Fruit fly (Drosophila melanogaster) whole organism, embryonic: Measurements from ENCODE around the gene dah.
A peak's percentile ranks its signal among the peaks of the same experiment; 100 is the strongest.

Source experiments
- Adf1 ChIP-seq: fragments of 200-800 bp; sonication (Bioruptor generic); IDR thresholded peaks from 2 replicates; pipeline ENCODE4 v1.3.6; 2022; ENCODE audit warnings: missing biosample characterization, missing genetic modification characterization
- BEAF-32 ChIP-seq: fragments of 200-800 bp; sonication (Bioruptor generic); optimal IDR thresholded peaks from 3 replicates; lab custom pipeline; 2017; ENCODE audit warnings: missing biosample characterization, missing genetic modification characterization, mild to moderate bottlenecking, moderate library complexity, missing genetic modification reagents
- Blimp-1 ChIP-seq: fragments of 200-800 bp; sonication (Bioruptor generic); optimal IDR thresholded peaks from 3 replicates; lab custom pipeline; 2018; ENCODE audit warnings: missing biosample characterization, missing genetic modification characterization, mild to moderate bottlenecking, moderate library complexity, missing genetic modification reagents
- BtbVII ChIP-seq: fragments of 200-800 bp; sonication (Bioruptor generic); optimal IDR thresholded peaks from 3 replicates; lab custom pipeline; 2017; ENCODE audit warnings: missing biosample characterization, mild to moderate bottlenecking, missing genetic modification characterization
- CG10274 ChIP-seq: fragments of 200-800 bp; sonication (Bioruptor generic); optimal IDR thresholded peaks from 3 replicates; lab custom pipeline; 2017; ENCODE audit warnings: missing biosample characterization, mild to moderate bottlenecking, missing genetic modification characterization
- CG12744 ChIP-seq: fragments of 200-800 bp; sonication (Bioruptor generic); optimal IDR thresholded peaks from 2 replicates; lab custom pipeline; 2016; ENCODE audit warnings: missing biosample characterization, missing genetic modification characterization
- CG13624 ChIP-seq: fragments of 200-800 bp; sonication (Bioruptor generic); optimal IDR thresholded peaks from 2 replicates; lab custom pipeline; 2016; ENCODE audit warnings: missing biosample characterization, missing genetic modification characterization
- CG14710 ChIP-seq: fragments of 200-800 bp; sonication (Bioruptor generic); optimal IDR thresholded peaks from 3 replicates; lab custom pipeline; 2019; ENCODE audit warnings: missing biosample characterization, mild to moderate bottlenecking, missing genetic modification characterization, moderate library complexity
- CG1602 ChIP-seq: fragments of 200-800 bp; sonication (Bioruptor generic); optimal IDR thresholded peaks from 3 replicates; lab custom pipeline; 2016; ENCODE audit warnings: missing biosample characterization, missing genetic modification characterization
- CG17829 ChIP-seq: fragments of 200-800 bp; optimal IDR thresholded peaks from 2 replicates; lab custom pipeline; 2019; ENCODE audit warnings: missing biosample characterization, mild to moderate bottlenecking, missing genetic modification characterization, moderate library complexity
- CG17912 ChIP-seq: fragments of 200-800 bp; sonication (Bioruptor generic); optimal IDR thresholded peaks from 2 replicates; lab custom pipeline; 2018; ENCODE audit warnings: missing biosample characterization, mild to moderate bottlenecking, missing genetic modification characterization
- CG18599 ChIP-seq: fragments of 200-800 bp; sonication (Bioruptor generic); optimal IDR thresholded peaks from 3 replicates; lab custom pipeline; 2017; ENCODE audit warnings: missing biosample characterization, missing genetic modification characterization, mild to moderate bottlenecking, moderate library complexity, missing genetic modification reagents
- CG2199 ChIP-seq: fragments of 200-800 bp; sonication (Bioruptor generic); IDR thresholded peaks from 3 replicates; pipeline ENCODE4 v1.3.6; 2022; ENCODE audit warnings: missing biosample characterization, missing genetic modification characterization
- CG3163 ChIP-seq: fragments of 200-800 bp; sonication (Bioruptor generic); optimal IDR thresholded peaks from 3 replicates; lab custom pipeline; 2016; ENCODE audit warnings: missing biosample characterization, missing genetic modification characterization
- CG6854 ChIP-seq: fragments of 200-800 bp; sonication (Bioruptor generic); optimal IDR thresholded peaks from 3 replicates; lab custom pipeline; 2017; ENCODE audit warnings: missing biosample characterization, mild to moderate bottlenecking, missing genetic modification characterization
- CG7987 ChIP-seq: fragments of 200-800 bp; sonication (Bioruptor generic); optimal IDR thresholded peaks from 2 replicates; lab custom pipeline; 2018; ENCODE audit warnings: missing biosample characterization, mild to moderate bottlenecking, missing genetic modification characterization, moderate library complexity
- CG8290 ChIP-seq, 3 experiments: fragments of 200-800 bp; sonication (Bioruptor generic); optimal IDR thresholded peaks; 2 replicates each; lab custom pipeline; 2016 to 2019; ENCODE audit warnings: missing biosample characterization in 3 of 3, missing genetic modification characterization in 3 of 3, mild to moderate bottlenecking in 2 of 3, moderate library complexity in 1 of 3
- CG9797 ChIP-seq: fragments of 200-800 bp; sonication (Bioruptor generic); optimal IDR thresholded peaks from 3 replicates; lab custom pipeline; 2018; ENCODE audit warnings: missing biosample characterization, mild to moderate bottlenecking, missing genetic modification characterization
- Chrac-16 ChIP-seq: fragments of 200-800 bp; sonication (Bioruptor generic); optimal IDR thresholded peaks from 3 replicates; lab custom pipeline; 2016; ENCODE audit warnings: missing biosample characterization, missing genetic modification characterization
- CoRest ChIP-seq: fragments of 200-800 bp; sonication (Bioruptor generic); optimal IDR thresholded peaks from 3 replicates; lab custom pipeline; 2018; ENCODE audit warnings: missing biosample characterization, mild to moderate bottlenecking, missing genetic modification characterization, moderate library complexity
- Dek ChIP-seq: fragments of 200-800 bp; sonication (Bioruptor generic); optimal IDR thresholded peaks from 3 replicates; lab custom pipeline; 2019; ENCODE audit warnings: missing biosample characterization, mild to moderate bottlenecking, missing genetic modification characterization, moderate library complexity
- Dip3 ChIP-seq: fragments of 200-800 bp; sonication (Bioruptor generic); optimal IDR thresholded peaks from 3 replicates; lab custom pipeline; 2016; ENCODE audit warnings: missing biosample characterization, missing genetic modification characterization
- Drgx ChIP-seq: fragments of 200-800 bp; sonication (Bioruptor generic); IDR thresholded peaks from 2 replicates; pipeline ENCODE4 v1.3.6; 2022; ENCODE audit warnings: missing biosample characterization, missing genetic modification characterization
- ERR ChIP-seq: fragments of 200-800 bp; sonication (Bioruptor generic); optimal IDR thresholded peaks from 2 replicates; lab custom pipeline; 2016; ENCODE audit warnings: missing biosample characterization, missing genetic modification characterization
- HLH54F ChIP-seq: fragments of 200-800 bp; sonication (Bioruptor generic); optimal IDR thresholded peaks from 3 replicates; lab custom pipeline; 2016; ENCODE audit warnings: missing biosample characterization, missing genetic modification characterization
- Hr3 ChIP-seq: fragments of 200-800 bp; sonication (Bioruptor generic); optimal IDR thresholded peaks from 3 replicates; lab custom pipeline; 2016; ENCODE audit warnings: missing biosample characterization, missing genetic modification characterization
- Lpt ChIP-seq: fragments of >200 bp; optimal IDR thresholded peaks from 2 replicates; lab custom pipeline; 2018; ENCODE audit warnings: missing biosample characterization, missing genetic modification characterization
- Meics ChIP-seq: fragments of 200-800 bp; sonication (Bioruptor generic); optimal IDR thresholded peaks from 2 replicates; lab custom pipeline; 2017; ENCODE audit warnings: missing biosample characterization, mild to moderate bottlenecking, missing genetic modification characterization
- NFAT ChIP-seq: fragments of 200-800 bp; sonication (Bioruptor generic); IDR thresholded peaks from 2 replicates; pipeline ENCODE4 v1.3.6; 2022; ENCODE audit warnings: missing biosample characterization, missing genetic modification characterization
- NfI ChIP-seq: fragments of 200-800 bp; sonication (Bioruptor generic); optimal IDR thresholded peaks from 3 replicates; lab custom pipeline; 2018; ENCODE audit warnings: missing biosample characterization, mild to moderate bottlenecking, missing genetic modification characterization, moderate library complexity
- Sin3A ChIP-seq: fragments of >200 bp; optimal IDR thresholded peaks from 2 replicates; lab custom pipeline; 2018
- Vsx1 ChIP-seq: fragments of 200-800 bp; sonication (Bioruptor generic); optimal IDR thresholded peaks from 2 replicates; lab custom pipeline; 2017; ENCODE audit warnings: missing biosample characterization, mild to moderate bottlenecking, missing genetic modification characterization, missing genetic modification reagents
- Xbp1 ChIP-seq: fragments of 200-800 bp; sonication (Bioruptor generic); optimal IDR thresholded peaks from 3 replicates; lab custom pipeline; 2016; ENCODE audit warnings: missing biosample characterization, mild to moderate bottlenecking, missing genetic modification characterization
- bbx ChIP-seq: fragments of 200-800 bp; sonication (Bioruptor generic); IDR thresholded peaks from 2 replicates; pipeline ENCODE4 v1.3.6; 2022; ENCODE audit warnings: missing biosample characterization, missing genetic modification characterization; ENCODE audit not compliant: partially characterized antibody
- bigmax ChIP-seq: fragments of 200-800 bp; sonication (Bioruptor generic); optimal IDR thresholded peaks from 2 replicates; lab custom pipeline; 2018; ENCODE audit warnings: missing biosample characterization, mild to moderate bottlenecking, missing genetic modification characterization
- crol ChIP-seq: fragments of 200-800 bp; sonication (Bioruptor generic); IDR thresholded peaks from 2 replicates; pipeline ENCODE4 v1.3.6; 2022; ENCODE audit warnings: missing biosample characterization, missing genetic modification characterization
- crp ChIP-seq, 2 experiments: fragments of 200-800 bp; sonication (Bioruptor generic); optimal IDR thresholded peaks; 2 replicates in 1 of 2; 3 replicates in 1 of 2; lab custom pipeline; 2017; ENCODE audit warnings: missing biosample characterization in 2 of 2, missing genetic modification characterization in 2 of 2, mild to moderate bottlenecking in 1 of 2, moderate library complexity in 1 of 2
- disco-r ChIP-seq: fragments of 200-800 bp; sonication (Bioruptor generic); optimal IDR thresholded peaks from 2 replicates; lab custom pipeline; 2016; ENCODE audit warnings: missing biosample characterization, missing genetic modification characterization
- gt ChIP-seq: fragments of 200-800 bp; sonication (Bioruptor generic); IDR thresholded peaks from 2 replicates; pipeline ENCODE4 v1.3.6; 2022; ENCODE audit warnings: missing biosample characterization, missing genetic modification characterization
- jumu ChIP-seq: fragments of 200-800 bp; sonication (Bioruptor generic); optimal IDR thresholded peaks from 3 replicates; lab custom pipeline; 2016; ENCODE audit warnings: missing biosample characterization, missing genetic modification characterization
- lbe ChIP-seq: fragments of 200-800 bp; sonication (Bioruptor generic); optimal IDR thresholded peaks from 2 replicates; lab custom pipeline; 2016; ENCODE audit warnings: missing biosample characterization, mild to moderate bottlenecking, missing genetic modification characterization
- luna ChIP-seq: fragments of 200-800 bp; sonication (Bioruptor generic); optimal IDR thresholded peaks from 2 replicates; lab custom pipeline; 2016; ENCODE audit warnings: missing biosample characterization, missing genetic modification characterization
- ro ChIP-seq: fragments of 200-800 bp; sonication (Bioruptor generic); IDR thresholded peaks from 2 replicates; pipeline ENCODE4 v1.3.6; 2022; ENCODE audit warnings: missing biosample characterization, missing genetic modification characterization
- schlank ChIP-seq: fragments of 200-800 bp; sonication (Bioruptor generic); optimal IDR thresholded peaks from 2 replicates; lab custom pipeline; 2018; ENCODE audit warnings: missing biosample characterization, mild to moderate bottlenecking, missing genetic modification characterization
- trem ChIP-seq: fragments of 200-800 bp; optimal IDR thresholded peaks from 3 replicates; lab custom pipeline; 2019; ENCODE audit warnings: missing biosample characterization, mild to moderate bottlenecking, missing genetic modification characterization, moderate library complexity
- ttk ChIP-seq: fragments of 200-800 bp; sonication (Bioruptor generic); IDR thresholded peaks from 2 replicates; pipeline ENCODE4 v2.1.2; 2022; ENCODE audit warnings: missing biosample characterization, missing genetic modification characterization
- unpg ChIP-seq: fragments of 200-800 bp; sonication (Bioruptor generic); optimal IDR thresholded peaks from 3 replicates; lab custom pipeline; 2018; ENCODE audit warnings: missing biosample characterization, mild to moderate bottlenecking, missing genetic modification characterization, moderate library complexity
- wdn ChIP-seq: fragments of 200-800 bp; sonication (Bioruptor generic); IDR thresholded peaks from 2 replicates; pipeline ENCODE4 v1.3.6; 2022; ENCODE audit warnings: missing biosample characterization, missing genetic modification characterization
- z ChIP-seq: fragments of 200-800 bp; sonication (Bioruptor generic); IDR thresholded peaks from 3 replicates; pipeline ENCODE4 v1.3.6; 2022; ENCODE audit warnings: missing biosample characterization, missing genetic modification characterization

The dah gene

dm6 chrX:15323302-15323880 lies 4.8 kb upstream of the dah start (continued):
- TF ChIP-seq Lpt (GFP tag; lab: Kevin White, UChicago) (no peak), disco-r (GFP tag; lab: Kevin White, UChicago) (peak; percentile 49), CG18599 (peak; percentile 88), CG6854 (GFP tag; lab: Kevin White, UChicago) (peak; percentile 58), Meics (GFP tag; lab: Kevin White, UChicago) (peak; percentile 82), ro (peak; percentile 72; the same call in 1 of the 2 replicates), CG8290 (GFP tag; optimal IDR thresholded peaks at IDR 0.05; lab: Kevin White, UChicago) (peak; percentile 67), CG8290 (tag; optimal IDR thresholded peaks at IDR 0.05; lab: Kevin White, UChicago) (peak; percentile 32 to 97), CG12744 (GFP tag; lab: Kevin White, UChicago) (peak; percentile 52), CG3163 (peak; percentile 82), Hr3 (GFP tag; lab: Kevin White, UChicago) (peak; percentile 94), gt (GFP tag; lab: Robert Waterston, UW) (peak; percentile 51; the same call in 1 of the 2 replicates), Chrac-16 (GFP tag; lab: Kevin White, UChicago) (peak; percentile 85), Dip3 (GFP tag; lab: Kevin White, UChicago) (peak; percentile 75), Drgx (GFP tag; lab: Robert Waterston, UW) (peak; percentile 89), trem (tag; lab: Kevin White, UChicago) (peak; percentile 24), luna (GFP tag; lab: Kevin White, UChicago) (peak; percentile 50), CG14710 (tag; lab: Kevin White, UChicago) (peak; percentile 49), BEAF-32 (GFP tag; lab: Kevin White, UChicago) (peak; percentile 30), CG9797 (GFP tag; lab: Kevin White, UChicago) (peak; percentile 15), NFAT (GFP tag; lab: Robert Waterston, UW) (peak; percentile 96), CG17829 (tag; lab: Kevin White, UChicago) (peak; percentile 67), Adf1 (GFP tag; lab: Robert Waterston, UW) (peak; percentile 81), CG17912 (GFP tag; lab: Kevin White, UChicago) (peak; percentile 83), CG13624 (GFP tag; lab: Kevin White, UChicago) (peak; percentile 90), jumu (GFP tag; lab: Kevin White, UChicago) (peak; percentile 92), z (GFP tag; lab: Robert Waterston, UW) (peak; percentile 33; the same call in 1 of the 3 replicates), crol (GFP tag; lab: Robert Waterston, UW) (peak; percentile 100), Sin3A (no peak), HLH54F (GFP tag; lab: Kevin White, UChicago) (peak; percentile 83), ttk (peak; percentile 79), wdn (GFP tag; lab: Robert Waterston, UW) (peak; percentile 87), CG10274 (peak; percentile 65), Blimp-1 (GFP tag; lab: Kevin White, UChicago) (peak; percentile 65), Xbp1 (GFP tag; lab: Kevin White, UChicago) (peak; percentile 91), CG1602 (GFP tag; lab: Kevin White, UChicago) (peak; percentile 65), lbe (GFP tag; lab: Kevin White, UChicago) (peak; percentile 41), unpg (GFP tag; lab: Kevin White, UChicago) (peak; percentile 67), BtbVII (peak; percentile 72), NfI (GFP tag; lab: Kevin White, UChicago) (peak; percentile 78), CoRest (tag; lab: Kevin White, UChicago) (peak; percentile 70), CG2199 (GFP tag; lab: Robert Waterston, UW) (peak; percentile 91), Dek (tag; lab: Kevin White, UChicago) (peak; percentile 79), ERR (GFP tag; lab: Kevin White, UChicago) (peak; percentile 93), bigmax (GFP tag; lab: Kevin White, UChicago) (peak; percentile 100), Vsx1 (GFP tag; lab: Kevin White, UChicago) (peak; percentile 59), CG7987 (GFP tag; lab: Kevin White, UChicago) (peak; percentile 95), bbx (GFP tag; lab: Robert Waterston, UW) (peak; percentile 64; the same call in 1 of the 2 replicates), crp (GFP tag; optimal IDR thresholded peaks at IDR 0.05; lab: Kevin White, UChicago) (peak; percentile 36 to 95), schlank (tag; lab: Kevin White, UChicago) (peak; percentile 81)
